Fruit fly (Drosophila melanogaster) whole organism, embryonic: ENCODE data around the gene LanB1.

ENCODE experiments used
- CG11456 ChIP-seq: fragments of 200-800 bp; sonication (Bioruptor generic); IDR thresholded peaks from 3 replicates; pipeline ENCODE4 v1.3.6; 2022; ENCODE audit warnings: missing biosample characterization, missing genetic modification characterization
- CG12744 ChIP-seq: fragments of 200-800 bp; sonication (Bioruptor generic); optimal IDR thresholded peaks from 2 replicates; lab custom pipeline; 2016; ENCODE audit warnings: missing biosample characterization, missing genetic modification characterization
- CG13624 ChIP-seq: fragments of 200-800 bp; sonication (Bioruptor generic); optimal IDR thresholded peaks from 2 replicates; lab custom pipeline; 2016; ENCODE audit warnings: missing biosample characterization, missing genetic modification characterization
- CG15011 ChIP-seq: fragments of 200-800 bp; sonication (Bioruptor generic); optimal IDR thresholded peaks from 3 replicates; lab custom pipeline; 2018; ENCODE audit warnings: missing biosample characterization, mild to moderate bottlenecking, missing genetic modification characterization
- CG15073 ChIP-seq: fragments of 200-800 bp; sonication (Bioruptor generic); optimal IDR thresholded peaks from 2 replicates; lab custom pipeline; 2016; ENCODE audit warnings: missing biosample characterization, missing genetic modification characterization
- CG18619 ChIP-seq: fragments of 200-800 bp; sonication (Bioruptor generic); optimal IDR thresholded peaks from 3 replicates; lab custom pipeline; 2017; ENCODE audit warnings: missing biosample characterization, mild to moderate bottlenecking, missing genetic modification characterization
- CG2875 ChIP-seq: fragments of 200-800 bp; sonication (Bioruptor generic); optimal IDR thresholded peaks from 2 replicates; lab custom pipeline; 2017; ENCODE audit warnings: missing biosample characterization, mild to moderate bottlenecking, missing genetic modification characterization, missing genetic modification reagents
- CG31441 ChIP-seq: fragments of 200-800 bp; sonication (Bioruptor generic); IDR thresholded peaks from 2 replicates; pipeline ENCODE4 v1.3.6; 2022; ENCODE audit warnings: missing biosample characterization, missing genetic modification characterization
- CG3281 ChIP-seq: fragments of 200-800 bp; sonication (Bioruptor generic); optimal IDR thresholded peaks from 3 replicates; lab custom pipeline; 2017; ENCODE audit warnings: missing biosample characterization, mild to moderate bottlenecking, missing genetic modification characterization
- CG34422 ChIP-seq: fragments of 200-800 bp; sonication (Bioruptor generic); IDR thresholded peaks from 3 replicates; pipeline ENCODE4 v1.3.6; 2022; ENCODE audit warnings: missing biosample characterization, missing genetic modification characterization
- CG5953 ChIP-seq: fragments of 200-800 bp; sonication (Bioruptor generic); IDR thresholded peaks from 2 replicates; pipeline ENCODE4 v1.3.6; 2022; ENCODE audit warnings: missing biosample characterization, missing genetic modification characterization
- CG6175 ChIP-seq: fragments of 200-800 bp; sonication (Bioruptor generic); IDR thresholded peaks from 3 replicates; pipeline ENCODE4 v1.3.6; 2022; ENCODE audit warnings: missing biosample characterization, missing genetic modification characterization
- CG7556 ChIP-seq: fragments of 200-800 bp; sonication (Bioruptor generic); optimal IDR thresholded peaks from 2 replicates; lab custom pipeline; 2017; ENCODE audit warnings: missing biosample characterization, mild to moderate bottlenecking, missing genetic modification characterization
- CG8944 ChIP-seq: fragments of 200-800 bp; sonication (Bioruptor generic); optimal IDR thresholded peaks from 3 replicates; lab custom pipeline; 2016; ENCODE audit warnings: missing biosample characterization, missing genetic modification characterization
- CG9215 ChIP-seq: fragments of 200-800 bp; sonication (Bioruptor generic); IDR thresholded peaks from 2 replicates; pipeline ENCODE4 v1.3.6; 2022; ENCODE audit warnings: missing biosample characterization, missing genetic modification characterization
- CG9797 ChIP-seq: fragments of 200-800 bp; sonication (Bioruptor generic); optimal IDR thresholded peaks from 3 replicates; lab custom pipeline; 2018; ENCODE audit warnings: missing biosample characterization, mild to moderate bottlenecking, missing genetic modification characterization
- CG9876 ChIP-seq: fragments of 200-800 bp; sonication (Bioruptor generic); optimal IDR thresholded peaks from 2 replicates; lab custom pipeline; 2016; ENCODE audit warnings: missing biosample characterization, missing genetic modification characterization
- Camta ChIP-seq: fragments of 200-800 bp; sonication (Bioruptor generic); optimal IDR thresholded peaks from 2 replicates; lab custom pipeline; 2016; ENCODE audit warnings: missing biosample characterization, missing genetic modification characterization
- CoRest ChIP-seq: fragments of 200-800 bp; sonication (Bioruptor generic); optimal IDR thresholded peaks from 3 replicates; lab custom pipeline; 2018; ENCODE audit warnings: missing biosample characterization, mild to moderate bottlenecking, missing genetic modification characterization, moderate library complexity
- Doc3 ChIP-seq: fragments of 200-800 bp; sonication (Bioruptor generic); IDR thresholded peaks from 3 replicates; pipeline ENCODE4 v1.3.6; 2022; ENCODE audit warnings: missing biosample characterization, missing genetic modification characterization; ENCODE audit not compliant: partially characterized antibody
- Dref ChIP-seq: fragments of 200-800 bp; sonication (Bioruptor generic); IDR thresholded peaks from 2 replicates; pipeline ENCODE4 v1.3.6; 2022; ENCODE audit warnings: missing biosample characterization, missing genetic modification characterization
- Elba2 ChIP-seq: fragments of 200-800 bp; sonication (Bioruptor generic); optimal IDR thresholded peaks from 3 replicates; lab custom pipeline; 2016; ENCODE audit warnings: missing biosample characterization, missing genetic modification characterization
- Ets97D ChIP-seq: fragments of 200-800 bp; sonication (Bioruptor generic); optimal IDR thresholded peaks from 3 replicates; lab custom pipeline; 2016; ENCODE audit warnings: missing biosample characterization, missing genetic modification characterization
- Gsc ChIP-seq: fragments of 200-800 bp; sonication (Bioruptor generic); IDR thresholded peaks from 2 replicates; pipeline ENCODE4 v1.3.6; 2022; ENCODE audit warnings: missing biosample characterization, missing genetic modification characterization
- H2.0 ChIP-seq: fragments of 200-800 bp; sonication (Bioruptor generic); IDR thresholded peaks from 2 replicates; pipeline ENCODE4 v1.3.6; 2022; ENCODE audit warnings: missing biosample characterization, missing genetic modification characterization
- HmgD ChIP-seq: fragments of 200-800 bp; sonication (Bioruptor generic); optimal IDR thresholded peaks from 3 replicates; lab custom pipeline; 2016; ENCODE audit warnings: missing biosample characterization, missing genetic modification characterization
- Med ChIP-seq: fragments of 200-800 bp; sonication (Bioruptor generic); peaks from one replicate; lab custom pipeline; 2016; ENCODE audit warnings: missing biosample characterization, missing genetic modification characterization, mild to moderate bottlenecking, inconsistent platforms, moderate library complexity
- Meics ChIP-seq: fragments of 200-800 bp; sonication (Bioruptor generic); optimal IDR thresholded peaks from 2 replicates; lab custom pipeline; 2017; ENCODE audit warnings: missing biosample characterization, mild to moderate bottlenecking, missing genetic modification characterization
- Six4 ChIP-seq: fragments of 200-800 bp; sonication (Bioruptor generic); optimal IDR thresholded peaks from 2 replicates; lab custom pipeline; 2016; ENCODE audit warnings: missing biosample characterization, missing genetic modification characterization
- Spps ChIP-seq: fragments of 200-800 bp; sonication (Bioruptor generic); optimal IDR thresholded peaks from 2 replicates; lab custom pipeline; 2018; ENCODE audit warnings: missing biosample characterization, mild to moderate bottlenecking, missing genetic modification characterization
- TFAM ChIP-seq: fragments of 200-800 bp; sonication (Bioruptor generic); optimal IDR thresholded peaks from 2 replicates; lab custom pipeline; 2017; ENCODE audit warnings: missing biosample characterization, missing genetic modification characterization, inconsistent platforms
- Xrp1 ChIP-seq: fragments of 200-800 bp; sonication (Bioruptor generic); IDR thresholded peaks from 2 replicates; pipeline ENCODE4 v1.3.6; 2022; ENCODE audit warnings: missing biosample characterization, missing genetic modification characterization
- bcd ChIP-seq: fragments of 200-800 bp; sonication (Bioruptor generic); optimal IDR thresholded peaks from 2 replicates; lab custom pipeline; 2017; ENCODE audit warnings: missing biosample characterization, mild to moderate bottlenecking, missing genetic modification characterization
- danr ChIP-seq: fragments of 200-800 bp; sonication (Bioruptor generic); IDR thresholded peaks from 2 replicates; pipeline ENCODE4 v1.3.6; 2022; ENCODE audit warnings: missing biosample characterization, missing genetic modification characterization
- dimm ChIP-seq: fragments of 200-800 bp; sonication (Bioruptor generic); IDR thresholded peaks from 2 replicates; pipeline ENCODE4 v1.3.6; 2022; ENCODE audit warnings: missing biosample characterization, missing genetic modification characterization
- dpn ChIP-seq, 2 experiments: fragments of 200-800 bp; sonication (Bioruptor generic); optimal IDR thresholded peaks; 3 replicates each; lab custom pipeline; 2016; ENCODE audit warnings: missing biosample characterization in 2 of 2, missing genetic modification characterization in 2 of 2
- en ChIP-seq: fragments of 200-800 bp; sonication (Bioruptor generic); optimal IDR thresholded peaks from 2 replicates; lab custom pipeline; 2016; ENCODE audit warnings: missing biosample characterization, missing genetic modification characterization
- exex ChIP-seq: fragments of 200-800 bp; sonication (Bioruptor generic); optimal IDR thresholded peaks from 4 replicates; lab custom pipeline; 2018; ENCODE audit warnings: missing biosample characterization, mild to moderate bottlenecking, missing genetic modification characterization, moderate library complexity
- gfzf ChIP-seq: fragments of 200-800 bp; sonication (Bioruptor generic); optimal IDR thresholded peaks from 2 replicates; lab custom pipeline; 2016; ENCODE audit warnings: missing biosample characterization, mild to moderate bottlenecking, missing genetic modification characterization, moderate library complexity
- gsb-n ChIP-seq: fragments of 200-800 bp; sonication (Bioruptor generic); optimal IDR thresholded peaks from 3 replicates; lab custom pipeline; 2018; ENCODE audit warnings: missing biosample characterization, mild to moderate bottlenecking, missing genetic modification characterization
- hth ChIP-seq: fragments of >200 bp; optimal IDR thresholded peaks from 2 replicates; lab custom pipeline; 2017; ENCODE audit warnings: inconsistent platforms
- inv ChIP-seq: fragments of 200-800 bp; sonication (Bioruptor generic); IDR thresholded peaks from 2 replicates; pipeline ENCODE4 v1.3.6; 2022; ENCODE audit warnings: missing biosample characterization, missing genetic modification characterization; ENCODE audit not compliant: partially characterized antibody
- nerfin-1 ChIP-seq: fragments of 200-800 bp; sonication (Bioruptor generic); optimal IDR thresholded peaks from 3 replicates; lab custom pipeline; 2019; ENCODE audit warnings: missing biosample characterization, mild to moderate bottlenecking, missing genetic modification characterization, moderate library complexity
- pho ChIP-seq: fragments of 200-800 bp; sonication (Bioruptor generic); optimal IDR thresholded peaks from 2 replicates; lab custom pipeline; 2016; ENCODE audit warnings: missing biosample characterization, missing genetic modification characterization
- repo ChIP-seq: fragments of 200-800 bp; sonication (Bioruptor generic); optimal IDR thresholded peaks from 2 replicates; lab custom pipeline; 2016; ENCODE audit warnings: missing biosample characterization, missing genetic modification characterization
- sd ChIP-seq: fragments of 200-800 bp; sonication (Bioruptor generic); optimal IDR thresholded peaks from 3 replicates; lab custom pipeline; 2018; ENCODE audit warnings: missing biosample characterization, mild to moderate bottlenecking, missing genetic modification characterization, moderate library complexity
- slp2 ChIP-seq: fragments of 200-800 bp; sonication (Bioruptor generic); optimal IDR thresholded peaks from 2 replicates; lab custom pipeline; 2016; ENCODE audit warnings: missing biosample characterization, missing genetic modification characterization
- stc ChIP-seq: fragments of 200-800 bp; sonication (Bioruptor generic); IDR thresholded peaks from 2 replicates; pipeline ENCODE4 v1.3.6; 2022; ENCODE audit warnings: missing biosample characterization, missing genetic modification characterization
- stwl ChIP-seq: fragments of 200-800 bp; sonication (Bioruptor generic); optimal IDR thresholded peaks from 3 replicates; lab custom pipeline; 2018; ENCODE audit warnings: missing biosample characterization, mild to moderate bottlenecking, missing genetic modification characterization, moderate library complexity
- toy ChIP-seq: fragments of 200-800 bp; sonication (Bioruptor generic); IDR thresholded peaks from 2 replicates; pipeline ENCODE4 v1.3.6; 2022; ENCODE audit warnings: missing biosample characterization, missing genetic modification characterization
- z ChIP-seq: fragments of 200-800 bp; sonication (Bioruptor generic); IDR thresholded peaks from 3 replicates; pipeline ENCODE4 v1.3.6; 2022; ENCODE audit warnings: missing biosample characterization, missing genetic modification characterization

The LanB1 gene

dm6 chr2L:7782788-7783401, 28.3 kb upstream of the LanB1 start, which contains the start of gene Brd7-9 (continued):
- TF ChIP-seq TFAM (GFP tag; lab: Kevin White, UChicago) (no peak), CG2875 (GFP tag; lab: Kevin White, UChicago) (peak; percentile 70), H2.0 (GFP tag; lab: Robert Waterston, UW) (peak; percentile 86), HmgD (GFP tag; lab: Kevin White, UChicago) (no peak), Spps (tag; lab: Kevin White, UChicago) (peak; percentile 6), CG12744 (GFP tag; lab: Kevin White, UChicago) (peak; percentile 43), slp2 (GFP tag; lab: Kevin White, UChicago) (peak; percentile 57), stwl (tag; lab: Kevin White, UChicago) (peak; percentile 88), Xrp1 (peak; percentile 81), CG6175 (GFP tag; lab: Robert Waterston, UW) (peak; percentile 47; the same call in 2 of the 3 replicates), CG5953 (peak; percentile 72), CG3281 (GFP tag; lab: Kevin White, UChicago) (peak; percentile 85), CoRest (tag; lab: Kevin White, UChicago) (peak; percentile 39), Dref (GFP tag; lab: Robert Waterston, UW) (peak; percentile 84), CG8944 (GFP tag; lab: Kevin White, UChicago) (peak; percentile 56), Med (GFP tag; lab: Kevin White, UChicago) (peak; percentile 93), gfzf (GFP tag; lab: Kevin White, UChicago) (peak; percentile 71), Meics (GFP tag; lab: Kevin White, UChicago) (peak; percentile 80), CG11456 (GFP tag; lab: Robert Waterston, UW) (peak; percentile 82), danr (GFP tag; lab: Robert Waterston, UW) (peak; percentile 50), Camta (GFP tag; lab: Kevin White, UChicago) (peak; percentile 41), CG31441 (GFP tag; lab: Robert Waterston, UW) (peak; percentile 64), nerfin-1 (tag; lab: Kevin White, UChicago) (peak; percentile 28), Gsc (GFP tag; lab: Robert Waterston, UW) (no peak), Ets97D (GFP tag; lab: Kevin White, UChicago) (peak; percentile 14), toy (GFP tag; lab: Robert Waterston, UW) (peak; percentile 70), sd (tag; lab: Kevin White, UChicago) (no peak), hth (lab: Kevin White, UChicago) (no peak), inv (GFP tag; lab: Robert Waterston, UW) (peak; percentile 30; the same call in 1 of the 2 replicates), en (peak; percentile 44), z (no peak), exex (tag; lab: Kevin White, UChicago) (no peak), CG7556 (GFP tag; lab: Kevin White, UChicago) (peak; percentile 78), stc (GFP tag; lab: Robert Waterston, UW) (peak; percentile 83), pho (GFP tag; lab: Kevin White, UChicago) (peak; percentile 55), CG34422 (GFP tag; lab: Robert Waterston, UW) (peak; percentile 95), gsb-n (tag; lab: Kevin White, UChicago) (peak; percentile 16), CG9876 (GFP tag; lab: Kevin White, UChicago) (no peak), Six4 (peak; percentile 48), bcd (GFP tag; lab: Kevin White, UChicago) (peak; percentile 67), CG9797 (peak; percentile 73), dimm (no peak), CG15073 (GFP tag; lab: Kevin White, UChicago) (no peak), CG13624 (GFP tag; lab: Kevin White, UChicago) (peak; percentile 64), CG18619 (GFP tag; lab: Kevin White, UChicago) (peak; percentile 66), Doc3 (no peak), CG9215 (GFP tag; lab: Robert Waterston, UW) (0 out of 2 replicates have a peak, but pooled peaks have one; percentile 22), dpn (GFP tag; optimal IDR thresholded peaks at IDR 0.05; lab: Kevin White, UChicago) (peak; percentile 60 to 78), CG15011 (GFP tag; lab: Kevin White, UChicago) (peak; percentile 45), repo (GFP tag; lab: Kevin White, UChicago) (peak; percentile 15), Elba2 (GFP tag; lab: Kevin White, UChicago) (no peak)
